Fruit fly (Drosophila melanogaster) whole organism, prepupa: ENCODE measurements around the gene drn.

Experiments
- CG10631 ChIP-seq: fragments of 200-800 bp; sonication (Bioruptor generic); optimal IDR thresholded peaks from 2 replicates; lab custom pipeline; 2016; ENCODE audit warnings: missing biosample characterization, missing genetic modification characterization
- CG10669 ChIP-seq: fragments of 200-800 bp; sonication (Bioruptor generic); optimal IDR thresholded peaks from 3 replicates; lab custom pipeline; 2018; ENCODE audit warnings: missing biosample characterization, mild to moderate bottlenecking, missing genetic modification characterization, moderate library complexity
- CG11294 ChIP-seq: fragments of 200-800 bp; sonication (Bioruptor generic); IDR thresholded peaks from 2 replicates; pipeline ENCODE4 v1.3.6; 2022; ENCODE audit warnings: missing biosample characterization, missing genetic modification characterization
- CG11762 ChIP-seq: fragments of 200-800 bp; sonication (Bioruptor generic); optimal IDR thresholded peaks from 3 replicates; lab custom pipeline; 2016; ENCODE audit warnings: missing biosample characterization, missing genetic modification characterization; ENCODE audit not compliant: insufficient read depth
- CG11902 ChIP-seq: fragments of 200-800 bp; sonication (Bioruptor generic); optimal IDR thresholded peaks from 3 replicates; lab custom pipeline; 2016; ENCODE audit warnings: missing biosample characterization, missing genetic modification characterization
- CG1621 ChIP-seq: fragments of 200-800 bp; sonication (Bioruptor generic); optimal IDR thresholded peaks from 3 replicates; lab custom pipeline; 2018; ENCODE audit warnings: missing biosample characterization, mild to moderate bottlenecking, missing genetic modification characterization
- CG16779 ChIP-seq: fragments of 200-800 bp; sonication (Bioruptor generic); optimal IDR thresholded peaks from 3 replicates; lab custom pipeline; 2017; ENCODE audit warnings: missing biosample characterization, mild to moderate bottlenecking, missing genetic modification characterization
- CG3032 ChIP-seq: fragments of 200-800 bp; optimal IDR thresholded peaks from 2 replicates; lab custom pipeline; 2019; ENCODE audit warnings: missing biosample characterization, mild to moderate bottlenecking, missing genetic modification characterization, moderate library complexity
- CG31627 ChIP-seq: fragments of 200-800 bp; sonication (Bioruptor generic); optimal IDR thresholded peaks from 3 replicates; lab custom pipeline; 2016; ENCODE audit warnings: missing biosample characterization, missing genetic modification characterization
- CG32006 ChIP-seq: fragments of 200-800 bp; sonication (Bioruptor generic); optimal IDR thresholded peaks from 3 replicates; lab custom pipeline; 2017; ENCODE audit warnings: missing biosample characterization, mild to moderate bottlenecking, missing genetic modification characterization
- CG34406 ChIP-seq: fragments of 200-800 bp; sonication (Bioruptor generic); optimal IDR thresholded peaks from 3 replicates; lab custom pipeline; 2016; ENCODE audit warnings: missing biosample characterization, missing genetic modification characterization
- CG3919 ChIP-seq: fragments of 200-800 bp; sonication (Bioruptor generic); optimal IDR thresholded peaks from 3 replicates; lab custom pipeline; 2016; ENCODE audit warnings: missing biosample characterization, missing genetic modification characterization
- CG4318 ChIP-seq: fragments of 200-800 bp; sonication (Bioruptor generic); optimal IDR thresholded peaks from 3 replicates; lab custom pipeline; 2017; ENCODE audit warnings: missing biosample characterization, mild to moderate bottlenecking, missing genetic modification characterization
- CG6276 ChIP-seq: fragments of 200-800 bp; sonication (Bioruptor generic); optimal IDR thresholded peaks from 2 replicates; lab custom pipeline; 2017; ENCODE audit warnings: missing biosample characterization, mild to moderate bottlenecking, missing genetic modification characterization
- CG6792 ChIP-seq: fragments of 200-800 bp; sonication (Bioruptor generic); optimal IDR thresholded peaks from 3 replicates; lab custom pipeline; 2016; ENCODE audit warnings: missing biosample characterization, missing genetic modification characterization
- CG6808 ChIP-seq: fragments of 200-800 bp; sonication (Bioruptor generic); optimal IDR thresholded peaks from 3 replicates; lab custom pipeline; 2017; ENCODE audit warnings: missing biosample characterization, missing genetic modification characterization, mild to moderate bottlenecking, moderate library complexity, missing genetic modification reagents
- CG6854 ChIP-seq: fragments of 200-800 bp; sonication (Bioruptor generic); optimal IDR thresholded peaks from 2 replicates; lab custom pipeline; 2017; ENCODE audit warnings: missing biosample characterization, mild to moderate bottlenecking, missing genetic modification characterization
- CG7368 ChIP-seq: fragments of 200-800 bp; sonication (Bioruptor generic); optimal IDR thresholded peaks from 3 replicates; lab custom pipeline; 2016; ENCODE audit warnings: missing biosample characterization, missing genetic modification characterization
- CG8119 ChIP-seq: fragments of 200-800 bp; sonication (Bioruptor generic); IDR thresholded peaks from 3 replicates; pipeline ENCODE4 v1.3.6; 2022; ENCODE audit warnings: missing biosample characterization, missing genetic modification characterization
- CG8632 ChIP-seq: fragments of 200-800 bp; sonication (Bioruptor generic); optimal IDR thresholded peaks from 3 replicates; lab custom pipeline; 2016; ENCODE audit warnings: missing biosample characterization, missing genetic modification characterization
- CG9139 ChIP-seq: fragments of 200-800 bp; sonication (Bioruptor generic); optimal IDR thresholded peaks from 3 replicates; lab custom pipeline; 2017; ENCODE audit warnings: missing biosample characterization, mild to moderate bottlenecking, missing genetic modification characterization
- Eip75B ChIP-seq: fragments of 200-800 bp; sonication (Bioruptor generic); optimal IDR thresholded peaks from 3 replicates; lab custom pipeline; 2016; ENCODE audit warnings: missing biosample characterization, missing genetic modification characterization
- Ets21C ChIP-seq: fragments of 200-800 bp; sonication (Bioruptor generic); optimal IDR thresholded peaks from 3 replicates; lab custom pipeline; 2016; ENCODE audit warnings: missing biosample characterization, missing genetic modification characterization
- Ets96B ChIP-seq: fragments of 200-800 bp; optimal IDR thresholded peaks from 2 replicates; lab custom pipeline; 2019; ENCODE audit warnings: missing biosample characterization, mild to moderate bottlenecking, missing genetic modification characterization, moderate library complexity
- Gug ChIP-seq: fragments of 200-800 bp; sonication (Bioruptor generic); IDR thresholded peaks from 2 replicates; pipeline ENCODE4 v1.3.6; 2022; ENCODE audit warnings: missing biosample characterization, missing genetic modification characterization
- Hr38 ChIP-seq: sonication (Bioruptor generic); optimal IDR thresholded peaks from 2 replicates; lab custom pipeline; 2016; ENCODE audit warnings: missing biosample characterization, missing genetic modification characterization
- Hr39 ChIP-seq: fragments of 200-800 bp; sonication (Bioruptor generic); optimal IDR thresholded peaks from 2 replicates; lab custom pipeline; 2016; ENCODE audit warnings: missing biosample characterization, missing genetic modification characterization
- Hr4 ChIP-seq: fragments of 200-800 bp; sonication (Bioruptor generic); optimal IDR thresholded peaks from 3 replicates; lab custom pipeline; 2016; ENCODE audit warnings: missing biosample characterization, missing genetic modification characterization
- Lpt ChIP-seq: fragments of 200-800 bp; sonication (Bioruptor generic); optimal IDR thresholded peaks from 3 replicates; lab custom pipeline; 2016; ENCODE audit warnings: missing biosample characterization, missing genetic modification characterization
- OdsH ChIP-seq: fragments of 200-800 bp; sonication (Bioruptor generic); optimal IDR thresholded peaks from 3 replicates; lab custom pipeline; 2016; ENCODE audit warnings: missing biosample characterization, missing genetic modification characterization
- Smox ChIP-seq: fragments of 200-800 bp; sonication (Bioruptor generic); optimal IDR thresholded peaks from 3 replicates; lab custom pipeline; 2016; ENCODE audit warnings: missing biosample characterization, missing genetic modification characterization
- Sox102F ChIP-seq: fragments of 200-800 bp; sonication (Bioruptor generic); optimal IDR thresholded peaks from 2 replicates; lab custom pipeline; 2016; ENCODE audit warnings: missing biosample characterization, mild to moderate bottlenecking, missing genetic modification characterization
- Sox14 ChIP-seq: fragments of 200-800 bp; sonication (Bioruptor generic); optimal IDR thresholded peaks from 3 replicates; lab custom pipeline; 2016; ENCODE audit warnings: missing biosample characterization, missing genetic modification characterization
- achi ChIP-seq: fragments of 200-800 bp; sonication (Bioruptor generic); optimal IDR thresholded peaks from 3 replicates; lab custom pipeline; 2016; ENCODE audit warnings: missing biosample characterization, missing genetic modification characterization
- acj6 ChIP-seq: fragments of 200-800 bp; sonication (Bioruptor generic); optimal IDR thresholded peaks from 3 replicates; lab custom pipeline; 2016; ENCODE audit warnings: missing biosample characterization, missing genetic modification characterization
- cyc ChIP-seq: fragments of 200-800 bp; sonication (Bioruptor generic); optimal IDR thresholded peaks from 3 replicates; lab custom pipeline; 2016; ENCODE audit warnings: missing biosample characterization, missing genetic modification characterization
- eg ChIP-seq: fragments of 200-800 bp; sonication (Bioruptor generic); IDR thresholded peaks from 3 replicates; pipeline ENCODE4 v1.3.6; 2022; ENCODE audit warnings: missing biosample characterization, missing genetic modification characterization
- fd59A ChIP-seq: fragments of 200-800 bp; sonication (Bioruptor generic); optimal IDR thresholded peaks from 2 replicates; lab custom pipeline; 2017; ENCODE audit warnings: missing biosample characterization, mild to moderate bottlenecking, missing genetic modification characterization, missing genetic modification reagents
- fd85E ChIP-seq: fragments of 200-800 bp; sonication (Bioruptor generic); optimal IDR thresholded peaks from 3 replicates; lab custom pipeline; 2016; ENCODE audit warnings: missing biosample characterization, missing genetic modification characterization
- fkh ChIP-seq: fragments of 200-800 bp; sonication (Bioruptor generic); optimal IDR thresholded peaks from 3 replicates; lab custom pipeline; 2017; ENCODE audit warnings: missing biosample characterization, mild to moderate bottlenecking, missing genetic modification characterization, moderate library complexity
- net ChIP-seq: fragments of 200-800 bp; sonication (Bioruptor generic); optimal IDR thresholded peaks from 3 replicates; lab custom pipeline; 2016; ENCODE audit warnings: missing biosample characterization, missing genetic modification characterization
- pdm3 ChIP-seq: fragments of 200-800 bp; sonication (Bioruptor generic); optimal IDR thresholded peaks from 3 replicates; lab custom pipeline; 2016; ENCODE audit warnings: missing biosample characterization, missing genetic modification characterization
- salr ChIP-seq, 2 experiments: fragments of 200-800 bp; sonication (Bioruptor generic); optimal IDR thresholded peaks; 3 replicates each; lab custom pipeline; 2016 to 2018; ENCODE audit warnings: missing biosample characterization in 2 of 2, missing genetic modification characterization in 2 of 2, mild to moderate bottlenecking in 1 of 2
- spab ChIP-seq: fragments of 200-800 bp; sonication (Bioruptor generic); optimal IDR thresholded peaks from 2 replicates; lab custom pipeline; 2017; ENCODE audit warnings: missing biosample characterization, mild to moderate bottlenecking, missing genetic modification characterization, missing genetic modification reagents
- svp ChIP-seq: fragments of 200-800 bp; sonication (Bioruptor generic); peaks from one replicate; lab custom pipeline; 2016; ENCODE audit warnings: missing biosample characterization, missing genetic modification characterization
- vri ChIP-seq: fragments of 200-800 bp; sonication (Bioruptor generic); optimal IDR thresholded peaks from 3 replicates; lab custom pipeline; 2016; ENCODE audit warnings: missing biosample characterization, mild to moderate bottlenecking, missing genetic modification characterization

Gene drn

DNA sequence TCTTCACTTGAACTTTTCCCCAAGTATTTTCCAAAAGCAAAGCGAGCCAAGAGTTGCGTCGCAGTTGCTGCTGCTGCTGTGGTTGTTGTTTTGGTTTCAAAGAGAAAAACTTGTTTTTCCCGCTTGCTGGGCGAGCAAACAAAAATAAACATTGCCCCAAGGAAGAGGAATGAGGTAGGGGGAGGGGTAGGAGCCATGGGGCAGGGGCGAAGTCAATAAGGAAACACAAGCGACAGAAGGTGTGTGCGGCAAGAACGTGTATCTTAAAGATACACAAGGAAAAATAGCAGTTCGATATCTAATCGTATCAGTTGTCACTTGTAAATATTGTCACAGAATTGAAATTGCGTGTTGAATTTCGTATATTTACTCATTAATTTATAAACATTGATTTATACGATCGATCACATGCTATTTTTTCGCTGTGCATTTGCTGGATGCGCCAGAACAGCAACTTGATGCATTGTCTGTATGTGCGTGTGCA is 53.6 kb downstream of the drn start (continued):
- TF ChIP-seq CG6808 (GFP tag; lab: Kevin White, UChicago) (peak; percentile 97), CG8632 (GFP tag; lab: Kevin White, UChicago) (peak; percentile 91), Eip75B (GFP tag; lab: Kevin White, UChicago) (peak; percentile 94), acj6 (GFP tag; lab: Kevin White, UChicago) (peak; percentile 95), salr (GFP tag; optimal IDR thresholded peaks at IDR 0.05; lab: Kevin White, UChicago) (peak; percentile 95 to 96), Sox102F (GFP tag; lab: Kevin White, UChicago) (peak; percentile 92), CG4318 (GFP tag; lab: Kevin White, UChicago) (peak; percentile 86), fd59A (GFP tag; lab: Kevin White, UChicago) (peak; percentile 97), CG11762 (GFP tag; lab: Kevin White, UChicago) (peak; percentile 95), vri (peak; percentile 89), svp (peak; percentile 94), eg (GFP tag; lab: Robert Waterston, UW) (peak; percentile 95), CG11294 (GFP tag; lab: Robert Waterston, UW) (peak; percentile 83), CG16779 (tag; lab: Kevin White, UChicago) (peak; percentile 92), CG9139 (GFP tag; lab: Kevin White, UChicago) (peak; percentile 94), net (GFP tag; lab: Kevin White, UChicago) (peak; percentile 93), CG8119 (GFP tag; lab: Robert Waterston, UW) (peak; percentile 95)

DNA sequence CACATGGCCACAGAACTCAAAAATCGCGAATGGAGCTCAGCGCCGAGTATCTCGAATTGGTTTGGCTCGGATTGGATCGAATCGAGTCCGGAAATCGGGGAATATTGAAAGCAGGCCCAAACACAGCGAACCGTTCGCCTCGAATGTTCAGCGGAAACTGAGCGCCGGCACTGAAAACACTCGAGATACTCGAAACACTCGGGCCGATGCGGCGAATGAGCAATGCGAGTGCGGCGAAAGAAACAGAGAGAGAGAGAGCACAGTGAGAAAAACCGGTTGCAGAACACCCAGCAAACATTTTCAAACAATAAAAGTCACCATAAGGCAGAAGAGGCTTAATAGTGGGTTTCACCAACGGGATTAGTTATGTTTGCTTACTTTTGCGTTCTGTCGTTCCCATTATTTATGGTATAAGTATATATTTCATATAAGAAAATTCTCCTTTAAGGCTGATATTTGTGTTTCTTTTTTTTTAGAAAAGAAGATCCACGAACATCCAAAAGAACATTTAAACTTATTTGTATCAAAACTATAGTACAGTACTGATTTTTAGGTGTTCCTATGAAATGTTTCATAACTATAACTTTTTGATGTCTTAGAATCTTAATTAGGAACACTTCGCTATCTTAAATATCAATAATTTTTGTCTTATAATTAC is 54.5 kb downstream of the drn start, which contains the start of gene FER:
FER (minus strand) TSS at position 162 of the 658 bp plus-strand sequence.
- peak; percentile 16 for TF ChIP-seq spab (GFP tag; lab: Kevin White, UChicago)
- peak; percentile 35; the same call in 1 of the 3 replicates for TF ChIP-seq CG8119 (GFP tag; lab: Robert Waterston, UW)
- peak; percentile 71; the same call in 2 of the 3 replicates for TF ChIP-seq eg (GFP tag; lab: Robert Waterston, UW)
- no peak for TF ChIP-seq Sox14
- TF ChIP-seq Sox102F (GFP tag; lab: Kevin White, UChicago), result peak; percentile 13
- TF ChIP-seq fkh, result peak; percentile 33
- TF ChIP-seq Lpt (GFP tag; lab: Kevin White, UChicago), result no peak
- TF ChIP-seq Gug, result no peak
- TF ChIP-seq fd59A (GFP tag; lab: Kevin White, UChicago), result no peak
- TF ChIP-seq CG3032 (tag; lab: Kevin White, UChicago), result peak; percentile 25
- TF ChIP-seq CG6808 (GFP tag; lab: Kevin White, UChicago), result no peak
- TF ChIP-seq acj6 (GFP tag; lab: Kevin White, UChicago), result no peak
- no peak for TF ChIP-seq CG31627 (GFP tag; lab: Kevin White, UChicago)
- no peak for TF ChIP-seq net (GFP tag; lab: Kevin White, UChicago)
- peak; percentile 83 for TF ChIP-seq CG6854
- TF ChIP-seq CG1621, result peak; percentile 63
- no peak for TF ChIP-seq CG32006 (GFP tag; lab: Kevin White, UChicago)
- TF ChIP-seq CG9139 (GFP tag; lab: Kevin White, UChicago), result peak; percentile 58
- TF ChIP-seq CG6276, result peak; percentile 8
- no peak for TF ChIP-seq Ets96B (tag; lab: Kevin White, UChicago)
- TF ChIP-seq OdsH (GFP tag; lab: Kevin White, UChicago), result no peak
- TF ChIP-seq pdm3 (GFP tag; lab: Kevin White, UChicago), result no peak
- TF ChIP-seq achi, result peak; percentile 8
- no peak for TF ChIP-seq CG34406
- TF ChIP-seq cyc (GFP tag; lab: Kevin White, UChicago), result peak; percentile 17
- TF ChIP-seq Hr38, result no peak
- peak; percentile 5 for TF ChIP-seq Eip75B (GFP tag; lab: Kevin White, UChicago)
- no peak for TF ChIP-seq CG11902 (GFP tag; lab: Kevin White, UChicago)
- TF ChIP-seq CG10669 (GFP tag; lab: Kevin White, UChicago), result no peak
- peak; percentile 34 for TF ChIP-seq CG16779 (tag; lab: Kevin White, UChicago)
- no peak for TF ChIP-seq Smox (GFP tag; lab: Kevin White, UChicago)
- no peak for TF ChIP-seq Hr39 (GFP tag; lab: Kevin White, UChicago)
- no peak for TF ChIP-seq CG11762 (GFP tag; lab: Kevin White, UChicago)
- no peak for TF ChIP-seq fd85E (GFP tag; lab: Kevin White, UChicago)
- no peak for TF ChIP-seq Ets21C (GFP tag; lab: Kevin White, UChicago)
- no peak for TF ChIP-seq salr (GFP tag; optimal IDR thresholded peaks at IDR 0.05; lab: Kevin White, UChicago)
- TF ChIP-seq svp, result peak; percentile 65
- TF ChIP-seq CG6792 (GFP tag; lab: Kevin White, UChicago), result no peak
- peak; percentile 28 for TF ChIP-seq Hr4 (GFP tag; lab: Kevin White, UChicago)
- TF ChIP-seq CG10631, result no peak
- TF ChIP-seq CG3919 (GFP tag; lab: Kevin White, UChicago), result peak; percentile 35
- no peak for TF ChIP-seq CG7368 (GFP tag; lab: Kevin White, UChicago)
- no peak for TF ChIP-seq CG4318 (GFP tag; lab: Kevin White, UChicago)
- TF ChIP-seq CG8632 (GFP tag; lab: Kevin White, UChicago), result no peak
